Fruit fly (Drosophila melanogaster): ENCODE measurements around the gene CG45071.

The CG45071 gene

DNA sequence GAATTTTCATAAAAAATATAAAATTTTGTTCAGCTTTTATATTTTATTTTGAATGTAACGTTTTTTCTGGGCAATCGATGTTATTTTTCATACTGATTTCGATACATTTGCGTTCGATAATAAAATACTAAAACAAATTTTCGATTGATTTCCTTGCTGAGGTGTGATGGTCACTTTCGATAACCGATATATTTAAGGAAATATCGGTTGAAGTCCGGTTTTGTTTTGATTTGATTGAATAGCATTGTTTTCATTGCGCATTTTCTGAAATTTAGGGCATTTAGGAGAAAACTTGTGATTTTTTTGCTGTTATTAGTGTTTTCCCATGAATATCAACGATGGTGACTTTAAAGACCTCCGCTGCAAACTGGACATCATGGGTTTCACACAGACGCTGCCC is 10.9 kb downstream of the CG45071 start, which contains the start of gene Cep135 (continued):
- TF ChIP-seq bbx (GFP tag; IDR thresholded peaks at IDR 0.05; ENCODE audit: partially characterized antibody) = peak; percentile 85
- no peak for TF ChIP-seq ro (GFP tag; IDR thresholded peaks at IDR 0.05)
- TF ChIP-seq Ets65A (GFP tag) = no peak
- TF ChIP-seq sna (GFP tag; IDR thresholded peaks at IDR 0.05; ENCODE audit: partially characterized antibody) = peak; percentile 98
- peak; percentile 95 for TF ChIP-seq CG34224 (GFP tag; IDR thresholded peaks at IDR 0.05; ENCODE audit: partially characterized antibody)
- TF ChIP-seq tna (GFP tag; IDR thresholded peaks at IDR 0.05; ENCODE audit: partially characterized antibody) = peak; percentile 92
- peak; percentile 71 for TF ChIP-seq trem (tag; optimal IDR thresholded peaks at IDR 0.05)
- TF ChIP-seq CG3281 (GFP tag; optimal IDR thresholded peaks at IDR 0.05) = no peak
- peak; percentile 96 for TF ChIP-seq HLH4C (GFP tag; IDR thresholded peaks at IDR 0.05; ENCODE audit: partially characterized antibody)
- peak; percentile 93 for TF ChIP-seq mld (GFP tag; IDR thresholded peaks at IDR 0.05; ENCODE audit: partially characterized antibody)
- peak; percentile 84 for TF ChIP-seq CG2116 (GFP tag; optimal IDR thresholded peaks at IDR 0.05)
- no peak for TF ChIP-seq H2.0 (GFP tag; IDR thresholded peaks at IDR 0.05)
- peak; percentile 28 for TF ChIP-seq CG12659 (GFP tag; optimal IDR thresholded peaks at IDR 0.05)
- TF ChIP-seq Scr (GFP tag; IDR thresholded peaks at IDR 0.05; ENCODE audit: partially characterized antibody) = peak; percentile 82

DNA sequence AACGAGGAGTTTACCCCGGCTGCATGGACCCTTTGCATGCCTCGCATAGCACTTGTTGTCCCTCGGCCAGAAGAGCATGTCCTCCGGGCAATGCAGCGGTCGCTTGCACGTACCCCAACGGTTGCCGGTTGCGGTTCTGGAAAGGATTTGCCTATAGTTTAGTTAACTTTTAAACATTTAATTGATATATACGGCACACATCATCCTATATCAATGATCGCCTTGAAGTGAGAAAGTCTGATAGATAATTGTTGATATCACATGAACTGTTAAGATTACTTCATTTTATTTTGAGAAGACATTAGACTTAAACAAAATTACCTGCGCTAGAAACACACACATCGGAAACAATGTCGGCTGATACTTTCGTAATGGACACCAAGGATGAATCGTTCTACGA is 15.6 kb downstream of the CG45071 start, which contains the start of gene CG32847:
Gene CG32847 (plus strand): TSS at position 301 of the 400 bp plus-strand sequence.
- TF ChIP-seq PHDP (tag; optimal IDR thresholded peaks at IDR 0.05) = no peak
- no peak for TF ChIP-seq Hr3 (GFP tag; optimal IDR thresholded peaks at IDR 0.05)
- no peak for TF ChIP-seq CG15601 (tag; optimal IDR thresholded peaks at IDR 0.05)
- no peak for TF ChIP-seq Hand (GFP tag; optimal IDR thresholded peaks at IDR 0.05)
- no peak for TF ChIP-seq CG15269 (tag; optimal IDR thresholded peaks at IDR 0.05)
- no peak for TF ChIP-seq ems (GFP tag; optimal IDR thresholded peaks at IDR 0.05)
- no peak for TF ChIP-seq CG9817 (tag; optimal IDR thresholded peaks at IDR 0.05)
- TF ChIP-seq gro (GFP tag; optimal IDR thresholded peaks at IDR 0.05) = no peak
- TF ChIP-seq pzg (GFP tag; optimal IDR thresholded peaks at IDR 0.05) = no peak
- no peak for TF ChIP-seq CG32772 (GFP tag; IDR thresholded peaks at IDR 0.05)
- TF ChIP-seq CG7786 (GFP tag; optimal IDR thresholded peaks at IDR 0.05) = no peak
- TF ChIP-seq CG16863 (GFP tag; optimal IDR thresholded peaks at IDR 0.05) = no peak
- TF ChIP-seq Abd-B (GFP tag; optimal IDR thresholded peaks at IDR 0.05) = no peak
- no peak for TF ChIP-seq lilli (GFP tag; optimal IDR thresholded peaks at IDR 0.05)
- TF ChIP-seq dati (GFP tag; IDR thresholded peaks at IDR 0.05) = no peak
- TF ChIP-seq cas (GFP tag; IDR thresholded peaks at IDR 0.05) = no peak
- TF ChIP-seq jumu (GFP tag; optimal IDR thresholded peaks at IDR 0.05) = no peak
- TF ChIP-seq CG9932 (GFP tag; IDR thresholded peaks at IDR 0.05) = no peak
- TF ChIP-seq wor (GFP tag; IDR thresholded peaks at IDR 0.05) = no peak

DNA sequence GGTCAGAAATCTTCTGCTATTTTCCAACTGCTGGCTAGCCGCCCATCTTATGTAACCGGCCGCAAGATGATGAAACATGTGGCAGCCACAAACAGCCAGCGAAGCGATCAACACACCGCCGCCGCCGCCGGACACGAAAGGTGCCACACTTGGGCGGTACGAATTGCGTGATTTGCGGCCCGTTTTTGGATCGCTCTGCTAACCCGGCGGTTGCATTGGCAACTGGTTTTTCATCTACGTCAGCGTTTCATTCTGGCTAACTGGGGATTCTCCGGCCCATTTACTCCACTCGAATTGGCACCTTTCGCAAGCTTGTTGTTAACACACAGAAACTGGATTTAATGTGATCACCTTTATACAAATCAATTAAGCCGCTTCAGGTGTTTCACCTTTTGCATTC is 18.1 kb downstream of the CG45071 start:
- 0 out of 4 replicates have a peak, but pooled peaks have one; percentile 42 for TF ChIP-seq chinmo (GFP tag; IDR thresholded peaks at IDR 0.05; ENCODE audit: partially characterized antibody)
- peak; percentile 82; the same call in 2 of the 3 replicates for TF ChIP-seq CG6175 (GFP tag; IDR thresholded peaks at IDR 0.05)
- TF ChIP-seq CG30020 (tag; optimal IDR thresholded peaks at IDR 0.05) = no peak
- TF ChIP-seq croc (GFP tag; conservative IDR thresholded peaks at IDR 0.05) = no peak
- no peak for TF ChIP-seq vvl (GFP tag; IDR thresholded peaks at IDR 0.05)
- TF ChIP-seq ATbp (GFP tag; optimal IDR thresholded peaks at IDR 0.05) = no peak
- TF ChIP-seq schlank (tag; optimal IDR thresholded peaks at IDR 0.05) = no peak
- no peak for TF ChIP-seq CG9437 (GFP tag; optimal IDR thresholded peaks at IDR 0.05)
- TF ChIP-seq pum (GFP tag; optimal IDR thresholded peaks at IDR 0.05) = no peak
- TF ChIP-seq CG18599 (GFP tag; optimal IDR thresholded peaks at IDR 0.05) = no peak
- 0 out of 2 replicates have a peak, but pooled peaks have one; percentile 6 for TF ChIP-seq CG13287 (GFP tag; IDR thresholded peaks at IDR 0.05; ENCODE audit: partially characterized antibody)
- TF ChIP-seq maf-S (GFP tag; optimal IDR thresholded peaks at IDR 0.05) = no peak
- TF ChIP-seq D19A (tag; optimal IDR thresholded peaks at IDR 0.05) = no peak
- TF ChIP-seq fd3F (GFP tag; optimal IDR thresholded peaks at IDR 0.05) = no peak
- TF ChIP-seq CG17328 (GFP tag; IDR thresholded peaks at IDR 0.05) = no peak

Data from whole organism, embryonic.